Fruit fly (Drosophila melanogaster) whole organism, pupa: ENCODE data around the gene CG4565.
A peak's percentile ranks its signal among the peaks of the same experiment; 100 is the strongest.

ENCODE experiments used
- CG10348 ChIP-seq: fragments of 200-800 bp; sonication (Bioruptor generic); IDR thresholded peaks from 2 replicates; pipeline ENCODE4 v1.3.6; 2022; ENCODE audit warnings: missing biosample characterization, missing genetic modification characterization
- CG12605 ChIP-seq: fragments of 200-800 bp; sonication (Bioruptor generic); IDR thresholded peaks from 2 replicates; pipeline ENCODE4 v1.3.6; 2022; ENCODE audit warnings: missing biosample characterization, missing genetic modification characterization
- CG13204 ChIP-seq: fragments of 200-800 bp; sonication (Bioruptor generic); optimal IDR thresholded peaks from 2 replicates; lab custom pipeline; 2018; ENCODE audit warnings: missing biosample characterization, mild to moderate bottlenecking, missing genetic modification characterization, moderate library complexity
- CG14655 ChIP-seq: fragments of 200-800 bp; sonication (Bioruptor generic); optimal IDR thresholded peaks from 3 replicates; lab custom pipeline; 2017; ENCODE audit warnings: mild to moderate bottlenecking, missing biosample characterization, missing genetic modification reagents, missing genetic modification characterization
- CG15710 ChIP-seq: fragments of 200-800 bp; sonication (Bioruptor generic); optimal IDR thresholded peaks from 2 replicates; lab custom pipeline; 2018; ENCODE audit warnings: missing biosample characterization, mild to moderate bottlenecking, missing genetic modification characterization, moderate library complexity
- CG17806 ChIP-seq: fragments of 200-800 bp; sonication (Bioruptor generic); optimal IDR thresholded peaks from 2 replicates; lab custom pipeline; 2018; ENCODE audit warnings: missing biosample characterization, mild to moderate bottlenecking, missing genetic modification characterization, moderate library complexity
- CG32121 ChIP-seq: fragments of 200-800 bp; sonication (Bioruptor generic); IDR thresholded peaks from 2 replicates; pipeline ENCODE4 v1.3.6; 2022; ENCODE audit warnings: missing biosample characterization, missing genetic modification characterization
- CG34367 ChIP-seq: fragments of 200-800 bp; sonication (Bioruptor generic); optimal IDR thresholded peaks from 2 replicates; lab custom pipeline; 2018; ENCODE audit warnings: missing biosample characterization, mild to moderate bottlenecking, missing genetic modification characterization
- CG4496 ChIP-seq: fragments of 200-800 bp; sonication (Bioruptor generic); IDR thresholded peaks from 3 replicates; pipeline ENCODE4 v1.3.6; 2022; ENCODE audit warnings: missing biosample characterization, missing genetic modification characterization
- CG8159 ChIP-seq: fragments of 200-800 bp; sonication (Bioruptor generic); optimal IDR thresholded peaks from 3 replicates; lab custom pipeline; 2018; ENCODE audit warnings: missing biosample characterization, mild to moderate bottlenecking, missing genetic modification characterization, moderate library complexity
- CG8301 ChIP-seq: fragments of 200-800 bp; sonication (Bioruptor generic); optimal IDR thresholded peaks from 2 replicates; lab custom pipeline; 2018; ENCODE audit warnings: missing biosample characterization, mild to moderate bottlenecking, missing genetic modification characterization
- CG9948 ChIP-seq: fragments of 200-800 bp; sonication (Bioruptor generic); optimal IDR thresholded peaks from 2 replicates; lab custom pipeline; 2018; ENCODE audit warnings: missing biosample characterization, mild to moderate bottlenecking, missing genetic modification characterization, moderate library complexity
- D1 ChIP-seq: fragments of 200-800 bp; sonication (Bioruptor generic); optimal IDR thresholded peaks from 2 replicates; lab custom pipeline; 2018; ENCODE audit warnings: missing biosample characterization, mild to moderate bottlenecking, missing genetic modification characterization, moderate library complexity
- EcR ChIP-seq: fragments of 200-800 bp; sonication (Bioruptor generic); optimal IDR thresholded peaks from 3 replicates; lab custom pipeline; 2019; ENCODE audit warnings: missing biosample characterization, missing genetic modification characterization, mild to moderate bottlenecking, moderate library complexity, missing genetic modification reagents
- Ets98B ChIP-seq: fragments of 200-800 bp; sonication (Bioruptor generic); IDR thresholded peaks from 2 replicates; pipeline ENCODE4 v1.3.6; 2022; ENCODE audit warnings: missing biosample characterization, missing genetic modification characterization
- Pif1A ChIP-seq: fragments of 200-800 bp; sonication (Bioruptor generic); optimal IDR thresholded peaks from 3 replicates; lab custom pipeline; 2016; ENCODE audit warnings: missing biosample characterization, missing genetic modification characterization
- Pif1B ChIP-seq: fragments of 200-800 bp; sonication (Bioruptor generic); optimal IDR thresholded peaks from 3 replicates; lab custom pipeline; 2016; ENCODE audit warnings: missing biosample characterization, missing genetic modification characterization
- Snoo ChIP-seq: fragments of 200-800 bp; sonication (Bioruptor generic); optimal IDR thresholded peaks from 3 replicates; lab custom pipeline; 2017; ENCODE audit warnings: missing biosample characterization, mild to moderate bottlenecking, missing genetic modification characterization, inconsistent platforms
- fd96Ca ChIP-seq: fragments of 200-800 bp; sonication (Bioruptor generic); IDR thresholded peaks from 3 replicates; pipeline ENCODE4 v1.3.6; 2022; ENCODE audit warnings: missing biosample characterization, missing genetic modification characterization
- gl ChIP-seq: fragments of 200-800 bp; sonication (Bioruptor generic); optimal IDR thresholded peaks from 2 replicates; lab custom pipeline; 2018; ENCODE audit warnings: missing biosample characterization, mild to moderate bottlenecking, missing genetic modification characterization
- rn ChIP-seq: fragments of 200-800 bp; sonication (Bioruptor generic); IDR thresholded peaks from 2 replicates; pipeline ENCODE4 v1.3.6; 2022; ENCODE audit warnings: missing biosample characterization, missing genetic modification characterization

The CG4565 gene

DNA sequence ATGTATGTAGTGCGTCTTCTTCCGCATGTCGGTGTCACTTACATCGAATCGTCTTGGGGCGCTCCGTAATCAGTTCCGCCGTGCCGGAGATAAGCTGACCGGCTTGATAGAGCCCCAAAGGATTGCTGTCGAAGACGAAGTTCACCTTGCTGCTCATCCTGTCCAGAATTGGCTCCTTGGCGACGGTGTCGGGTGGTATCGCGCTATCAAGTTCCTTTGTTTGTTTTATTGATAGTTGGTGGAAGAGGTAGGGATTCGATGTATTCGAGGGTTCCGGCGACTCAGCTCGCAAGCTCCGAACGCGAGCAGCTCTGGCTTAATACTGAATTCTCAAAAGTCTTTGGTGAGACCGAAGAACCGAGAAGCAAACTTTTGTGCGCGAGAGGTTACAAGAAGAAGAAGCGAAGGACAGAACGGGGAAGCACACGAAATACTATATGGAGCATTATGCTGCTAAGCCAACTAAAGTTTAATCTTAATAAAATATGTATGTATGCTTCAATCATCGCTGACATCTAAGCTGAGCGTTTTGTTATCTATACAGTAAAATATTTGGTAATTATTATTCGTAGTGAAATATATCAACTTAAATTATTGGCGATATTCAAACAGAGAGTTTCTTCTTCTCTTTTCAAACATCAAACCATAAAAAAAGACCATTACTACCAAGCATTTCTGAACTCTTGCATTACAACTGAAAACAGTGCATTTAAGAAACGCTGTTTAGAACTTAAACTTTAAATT is 32.3 kb downstream of the CG4565 start, which contains the start of gene CG14696:
CG14696 (minus strand) TSS at position 324 of the 744 bp plus-strand sequence.
- TF ChIP-seq gl (no peak), Pif1B (GFP tag; lab: Kevin White, UChicago) (no peak), CG8301 (tag; lab: Kevin White, UChicago) (no peak), Ets98B (GFP tag; lab: Robert Waterston, UW) (no peak), CG32121 (GFP tag; lab: Robert Waterston, UW) (no peak), CG9948 (tag; lab: Kevin White, UChicago) (no peak), fd96Ca (GFP tag; lab: Robert Waterston, UW) (no peak), D1 (tag; lab: Kevin White, UChicago) (no peak), CG17806 (tag; lab: Kevin White, UChicago) (no peak), CG8159 (tag; lab: Kevin White, UChicago) (no peak), CG13204 (GFP tag; lab: Kevin White, UChicago) (no peak), EcR (GFP tag; lab: Kevin White, UChicago) (no peak), CG15710 (no peak), CG12605 (GFP tag; lab: Robert Waterston, UW) (no peak), CG14655 (GFP tag; lab: Kevin White, UChicago) (no peak)

DNA sequence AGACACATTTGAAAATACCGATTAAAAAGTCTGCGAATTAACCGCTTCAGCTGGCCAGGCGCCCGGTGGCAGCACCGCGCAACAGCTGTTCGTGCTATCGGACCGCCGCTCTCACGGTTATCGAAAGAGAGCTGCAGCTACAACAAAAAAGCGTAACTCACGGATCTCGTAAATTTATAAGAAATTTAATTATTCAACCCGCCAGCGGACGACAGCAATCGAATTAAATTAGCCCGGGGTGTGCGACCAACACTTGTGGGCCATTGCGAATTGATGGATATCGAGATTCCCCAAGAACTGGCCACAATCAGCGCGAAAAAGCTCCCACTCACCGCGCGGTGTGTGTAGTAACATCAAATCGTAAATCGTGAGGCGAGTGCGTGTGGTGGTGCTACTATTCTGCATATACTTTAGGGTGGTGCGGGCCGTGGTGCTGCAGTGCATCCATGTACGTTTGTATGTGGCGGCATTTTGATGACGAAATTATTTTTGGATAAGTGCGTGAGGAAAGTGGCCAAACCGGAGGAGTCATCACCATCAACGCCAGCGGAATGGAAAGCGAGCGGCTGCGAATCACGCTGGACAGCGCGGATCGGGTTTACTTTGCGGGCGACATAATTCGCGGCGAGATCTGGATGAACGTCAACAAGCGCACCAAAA is 33.0 kb downstream of the CG4565 start, which contains the start of gene Leash:
Leash (plus strand) TSS at position 119 of the 660 bp plus-strand sequence.
- no peak for TF ChIP-seq CG15710
- TF ChIP-seq Pif1A (GFP tag; lab: Kevin White, UChicago): no peak
- peak; percentile 6; the same call in 1 of the 3 replicates for TF ChIP-seq CG4496 (GFP tag; lab: Robert Waterston, UW)
- TF ChIP-seq CG13204 (GFP tag; lab: Kevin White, UChicago): peak; percentile 36
- TF ChIP-seq CG32121 (GFP tag; lab: Robert Waterston, UW): peak; percentile 29; the same call in 1 of the 2 replicates
- peak; percentile 75 for TF ChIP-seq CG8159 (tag; lab: Kevin White, UChicago)
- TF ChIP-seq fd96Ca (GFP tag; lab: Robert Waterston, UW): 0 out of 3 replicates have a peak, but pooled peaks have one; percentile 37

DNA sequence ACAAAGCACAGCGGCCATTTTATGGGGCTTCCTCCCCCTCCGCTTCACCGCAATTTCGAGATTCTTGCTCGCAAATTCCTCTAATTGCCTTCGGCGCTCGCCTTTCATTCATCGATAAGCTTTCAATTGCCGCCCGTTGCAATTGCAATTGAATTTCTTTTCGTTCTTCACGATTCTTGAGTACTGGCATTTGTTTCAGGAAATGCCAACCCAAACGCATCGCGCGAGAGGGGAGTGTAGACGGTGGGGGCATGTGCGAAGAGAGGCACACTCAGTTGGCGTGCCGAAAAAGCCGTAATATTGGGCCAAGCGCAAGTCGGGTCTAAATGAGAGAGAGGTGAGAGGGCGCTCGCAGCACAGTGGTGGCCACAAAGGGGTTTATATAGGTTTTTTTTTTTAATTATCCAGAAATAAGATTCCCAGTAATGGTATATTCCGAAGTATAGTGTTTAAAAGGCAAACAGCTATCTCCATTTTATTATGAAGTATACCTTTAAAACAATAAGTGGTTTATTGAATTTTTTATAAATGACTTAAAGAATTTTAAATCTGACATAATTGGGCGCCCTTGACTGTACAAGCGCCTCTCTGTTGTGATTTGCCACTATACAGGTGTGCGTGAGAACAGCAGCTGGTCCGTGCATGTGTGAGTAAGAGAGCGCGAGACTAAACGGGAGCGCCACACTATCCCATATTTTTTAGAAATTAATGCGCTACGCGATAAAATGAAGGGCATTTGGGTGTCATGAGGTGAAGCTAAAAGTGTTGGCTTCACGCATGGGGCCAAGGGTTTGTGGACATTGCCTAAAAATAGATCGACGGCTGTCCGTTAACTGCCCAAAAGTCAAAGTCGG is 34.2 kb downstream of the CG4565 start:
- peak; percentile 86 for TF ChIP-seq Ets98B (GFP tag; lab: Robert Waterston, UW)
- peak; percentile 89 for TF ChIP-seq CG15710
- peak; percentile 64 for TF ChIP-seq CG13204 (GFP tag; lab: Kevin White, UChicago)
- TF ChIP-seq CG32121 (GFP tag; lab: Robert Waterston, UW): peak; percentile 93
- TF ChIP-seq CG8301 (tag; lab: Kevin White, UChicago): peak; percentile 89
- peak; percentile 69; the same call in 1 of the 2 replicates for TF ChIP-seq CG10348 (GFP tag; lab: Robert Waterston, UW)
- peak; percentile 91 for TF ChIP-seq Pif1A (GFP tag; lab: Kevin White, UChicago)
- peak; percentile 87 for TF ChIP-seq Snoo
- peak; percentile 81 for TF ChIP-seq CG12605 (GFP tag; lab: Robert Waterston, UW)
- peak; percentile 86 for TF ChIP-seq Pif1B (GFP tag; lab: Kevin White, UChicago)
- TF ChIP-seq rn (GFP tag; lab: Robert Waterston, UW): peak; percentile 38
- TF ChIP-seq CG17806 (tag; lab: Kevin White, UChicago): peak; percentile 86
- TF ChIP-seq CG14655 (GFP tag; lab: Kevin White, UChicago): peak; percentile 90
- peak; percentile 80 for TF ChIP-seq CG34367
- TF ChIP-seq EcR (GFP tag; lab: Kevin White, UChicago): peak; percentile 24
- TF ChIP-seq fd96Ca (GFP tag; lab: Robert Waterston, UW): peak; percentile 78
- TF ChIP-seq D1 (tag; lab: Kevin White, UChicago): peak; percentile 66
- TF ChIP-seq CG8159 (tag; lab: Kevin White, UChicago): peak; percentile 89
- peak; percentile 83 for TF ChIP-seq CG9948 (tag; lab: Kevin White, UChicago)
- peak; percentile 93 for TF ChIP-seq CG4496 (GFP tag; lab: Robert Waterston, UW)
- peak; percentile 41 for TF ChIP-seq gl

DNA sequence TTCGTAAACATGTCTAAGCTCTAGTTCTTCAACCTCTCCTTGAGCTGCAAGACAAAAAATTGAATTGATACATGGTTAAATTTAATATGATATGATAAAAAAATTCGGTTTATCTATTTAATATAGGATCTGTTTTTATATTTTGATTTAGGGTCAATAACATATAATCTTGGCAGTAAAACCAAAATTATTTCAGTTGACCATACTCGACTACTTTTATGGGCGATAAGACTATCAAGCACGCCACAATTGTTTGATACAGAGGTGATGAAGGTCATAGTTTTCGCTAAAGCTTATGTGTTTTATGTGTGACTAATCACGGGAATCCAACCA is 35.7 kb downstream of the CG4565 start:
- no peak for TF ChIP-seq EcR (GFP tag; lab: Kevin White, UChicago)
